Fruit fly (Drosophila melanogaster) whole organism, adult: ENCODE data around the gene NimB1.

Experiments
- CG11617 ChIP-seq: fragments of 200-800 bp; sonication (Bioruptor generic); optimal IDR thresholded peaks from 2 replicates; lab custom pipeline; 2017; ENCODE audit warnings: mild to moderate bottlenecking, missing biosample characterization, missing genetic modification reagents, missing genetic modification characterization
- CG12768 ChIP-seq: fragments of 200-800 bp; sonication (Bioruptor generic); optimal IDR thresholded peaks from 2 replicates; lab custom pipeline; 2017; ENCODE audit warnings: missing biosample characterization, missing genetic modification characterization, mild to moderate bottlenecking, moderate library complexity, missing genetic modification reagents
- CG14711 ChIP-seq: fragments of 200-800 bp; sonication (Bioruptor generic); optimal IDR thresholded peaks from 2 replicates; lab custom pipeline; 2018; ENCODE audit warnings: missing biosample characterization, mild to moderate bottlenecking, missing genetic modification characterization, moderate library complexity
- CG1620 ChIP-seq: fragments of 200-800 bp; sonication (Bioruptor generic); optimal IDR thresholded peaks from 2 replicates; lab custom pipeline; 2016; ENCODE audit warnings: missing biosample characterization, missing genetic modification characterization
- CG33017 ChIP-seq: fragments of 200-800 bp; sonication (Bioruptor generic); optimal IDR thresholded peaks from 2 replicates; lab custom pipeline; 2018; ENCODE audit warnings: missing biosample characterization, mild to moderate bottlenecking, missing genetic modification characterization, moderate library complexity
- CG5204 ChIP-seq: fragments of 200-800 bp; sonication (Bioruptor generic); optimal IDR thresholded peaks from 2 replicates; lab custom pipeline; 2016; ENCODE audit warnings: missing biosample characterization, missing genetic modification characterization
- CG7045 ChIP-seq: fragments of 200-800 bp; sonication (Bioruptor generic); optimal IDR thresholded peaks from 2 replicates; lab custom pipeline; 2017; ENCODE audit warnings: missing biosample characterization, mild to moderate bottlenecking, missing genetic modification characterization
- CG7101 ChIP-seq: fragments of 200-800 bp; sonication (Bioruptor generic); optimal IDR thresholded peaks from 2 replicates; lab custom pipeline; 2018; ENCODE audit warnings: missing biosample characterization, mild to moderate bottlenecking, missing genetic modification characterization, moderate library complexity
- Clk ChIP-seq: fragments of 200-800 bp; sonication (Bioruptor generic); optimal IDR thresholded peaks from 2 replicates; lab custom pipeline; 2017; ENCODE audit warnings: missing biosample characterization, missing genetic modification characterization
- Crg-1 ChIP-seq: fragments of 200-800 bp; sonication (Bioruptor generic); optimal IDR thresholded peaks from 2 replicates; lab custom pipeline; 2016; ENCODE audit warnings: missing biosample characterization, missing genetic modification characterization
- Hr96 ChIP-seq: fragments of 200-800 bp; sonication (Bioruptor generic); optimal IDR thresholded peaks from 2 replicates; lab custom pipeline; 2016; ENCODE audit warnings: missing biosample characterization, missing genetic modification characterization
- Mnt ChIP-seq: fragments of 200-800 bp; sonication (Bioruptor generic); optimal IDR thresholded peaks from 2 replicates; lab custom pipeline; 2016; ENCODE audit warnings: missing biosample characterization, mild to moderate bottlenecking, missing genetic modification characterization
- bab1 ChIP-seq: fragments of 200-800 bp; sonication (Bioruptor generic); optimal IDR thresholded peaks from 3 replicates; lab custom pipeline; 2019; ENCODE audit warnings: missing biosample characterization, mild to moderate bottlenecking, missing genetic modification characterization, moderate library complexity
- cic ChIP-seq: fragments of 200-800 bp; sonication (Bioruptor generic); optimal IDR thresholded peaks from 2 replicates; lab custom pipeline; 2017; ENCODE audit warnings: missing biosample characterization, mild to moderate bottlenecking, missing genetic modification characterization, moderate library complexity
- cnc ChIP-seq, 2 experiments: fragments of >200 bp; optimal IDR thresholded peaks; 2 replicates each; lab custom pipeline; 2017
- kay ChIP-seq: fragments of 200-800 bp; sonication (Bioruptor generic); peaks from one replicate; lab custom pipeline; 2016; ENCODE audit warnings: missing biosample characterization, missing genetic modification characterization, borderline replicate concordance
- ovo ChIP-seq: fragments of 200-800 bp; sonication (Bioruptor generic); optimal IDR thresholded peaks from 2 replicates; lab custom pipeline; 2016; ENCODE audit warnings: missing biosample characterization, missing genetic modification characterization
- pad ChIP-seq: fragments of 200-800 bp; sonication (Bioruptor generic); optimal IDR thresholded peaks from 3 replicates; lab custom pipeline; 2017; ENCODE audit warnings: missing biosample characterization, missing genetic modification characterization, mild to moderate bottlenecking, moderate library complexity, missing genetic modification reagents
- tj ChIP-seq: fragments of 200-800 bp; sonication (Bioruptor generic); optimal IDR thresholded peaks from 3 replicates; lab custom pipeline; 2017; ENCODE audit warnings: missing biosample characterization, mild to moderate bottlenecking, missing genetic modification characterization, moderate library complexity
- toe ChIP-seq: fragments of 200-800 bp; sonication (Bioruptor generic); optimal IDR thresholded peaks from 2 replicates; lab custom pipeline; 2016; ENCODE audit warnings: missing biosample characterization, missing genetic modification characterization

The NimB1 gene

dm6 chr2L:13963467-13964122 lies at the start of gene NimB1:
Gene NimB1 (plus strand): TSS chr2L:13963507.
- TF ChIP-seq cic (GFP tag; lab: Kevin White, UChicago): peak; percentile 41
- no peak for TF ChIP-seq toe (GFP tag; lab: Kevin White, UChicago)

dm6 chr2L:13914425-13914824 lies 48.9 kb upstream of the NimB1 start, which contains the start of gene Ance-3:
Gene Ance-3 (plus strand): TSS chr2L:13914725.
- no peak for TF ChIP-seq bab1
- TF ChIP-seq toe (GFP tag; lab: Kevin White, UChicago): no peak
- no peak for TF ChIP-seq cic (GFP tag; lab: Kevin White, UChicago)
- no peak for TF ChIP-seq pad (GFP tag; lab: Kevin White, UChicago)
- TF ChIP-seq Mnt (GFP tag; lab: Kevin White, UChicago): no peak
- TF ChIP-seq CG7101 (tag; lab: Kevin White, UChicago): no peak
- no peak for TF ChIP-seq CG5204 (GFP tag; lab: Kevin White, UChicago)
- TF ChIP-seq CG7045: no peak
- no peak for TF ChIP-seq Clk
- no peak for TF ChIP-seq CG33017 (tag; lab: Kevin White, UChicago)
- TF ChIP-seq tj (GFP tag; lab: Kevin White, UChicago): no peak

dm6 chr2L:13923453-13923852 lies 39.9 kb upstream of the NimB1 start, which contains the start of gene Vajk1:
Gene Vajk1 (minus strand): TSS chr2L:13923553.
- no peak for TF ChIP-seq CG14711 (tag; lab: Kevin White, UChicago)
- no peak for TF ChIP-seq CG7101 (tag; lab: Kevin White, UChicago)
- no peak for TF ChIP-seq CG11617 (GFP tag; lab: Kevin White, UChicago)
- no peak for TF ChIP-seq CG1620 (GFP tag; lab: Kevin White, UChicago)
- no peak for TF ChIP-seq pad (GFP tag; lab: Kevin White, UChicago)
- no peak for TF ChIP-seq Crg-1 (GFP tag; lab: Kevin White, UChicago)
- no peak for TF ChIP-seq bab1
- TF ChIP-seq cnc (optimal IDR thresholded peaks at IDR 0.05; lab: Kevin White, UChicago): no peak

DNA sequence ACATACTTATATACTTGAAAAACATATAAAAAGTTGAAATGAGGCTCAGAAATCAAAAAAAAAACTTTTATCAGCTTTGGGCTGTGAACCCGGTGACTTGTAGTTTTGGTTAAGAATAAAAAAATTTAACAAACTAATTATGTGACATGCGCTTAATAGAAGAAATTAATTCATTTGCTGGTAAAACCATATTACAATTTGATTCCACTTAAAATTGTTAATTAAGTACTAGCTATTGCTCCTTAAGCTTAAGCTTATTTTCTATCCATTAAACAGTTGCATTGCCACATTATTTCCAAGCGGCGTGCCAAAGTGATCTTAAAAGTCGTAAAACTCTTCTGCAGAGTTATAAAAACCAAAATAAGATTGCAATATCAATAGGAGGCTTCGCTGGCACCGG lies 39.3 kb upstream of the NimB1 start:
- no peak for TF ChIP-seq CG11617 (GFP tag; lab: Kevin White, UChicago)

DNA sequence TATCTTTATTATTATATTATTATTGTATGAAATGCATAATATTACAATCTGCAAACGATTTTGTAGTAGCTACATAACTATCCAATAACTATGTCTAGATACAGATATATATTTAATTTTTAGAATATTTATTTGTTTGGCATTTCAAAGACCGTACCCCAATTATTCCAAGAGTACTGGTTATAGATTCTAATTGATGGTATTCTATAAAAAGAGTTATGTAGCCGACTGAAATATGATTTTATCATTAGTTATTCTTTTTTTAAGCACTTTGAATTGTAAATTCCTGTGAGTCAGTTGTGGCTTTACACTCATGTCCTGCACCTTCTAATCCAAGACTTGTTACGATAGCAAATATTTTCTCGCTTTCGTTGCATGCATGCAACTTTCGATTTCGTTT lies 37.6 kb upstream of the NimB1 start:
- TF ChIP-seq Hr96 (no peak), toe (GFP tag; lab: Kevin White, UChicago) (no peak), CG33017 (tag; lab: Kevin White, UChicago) (no peak), Clk (no peak)

- TF ChIP-seq CG1620 (GFP tag; lab: Kevin White, UChicago) (no peak), ovo (GFP tag; lab: Kevin White, UChicago) (no peak), toe (GFP tag; lab: Kevin White, UChicago) (no peak), pad (GFP tag; lab: Kevin White, UChicago) (no peak), cnc (optimal IDR thresholded peaks at IDR 0.05; lab: Kevin White, UChicago) (no peak), CG7101 (tag; lab: Kevin White, UChicago) (no peak), tj (GFP tag; lab: Kevin White, UChicago) (no peak), Crg-1 (GFP tag; lab: Kevin White, UChicago) (no peak), CG7045 (no peak), CG12768 (GFP tag; lab: Kevin White, UChicago) (no peak), CG11617 (GFP tag; lab: Kevin White, UChicago) (no peak), bab1 (no peak), kay (GFP tag; lab: Kevin White, UChicago) (no peak), Clk (no peak), cic (GFP tag; lab: Kevin White, UChicago) (no peak), CG5204 (GFP tag; lab: Kevin White, UChicago) (no peak), Mnt (GFP tag; lab: Kevin White, UChicago) (no peak), CG14711 (tag; lab: Kevin White, UChicago) (no peak), CG33017 (tag; lab: Kevin White, UChicago) (no peak)
These were observed 34.8 kb upstream of the NimB1 start for dm6 chr2L:13928461-13928860.

- TF ChIP-seq cnc (optimal IDR thresholded peaks at IDR 0.05; lab: Kevin White, UChicago) (no peak), cic (GFP tag; lab: Kevin White, UChicago) (no peak), CG7101 (tag; lab: Kevin White, UChicago) (peak; percentile 6), CG12768 (GFP tag; lab: Kevin White, UChicago) (no peak), bab1 (no peak), CG14711 (tag; lab: Kevin White, UChicago) (peak; percentile 16), CG33017 (tag; lab: Kevin White, UChicago) (peak; percentile 23)
These were observed 32.0 kb upstream of the NimB1 start, which contains the start of gene CG42711 for dm6 chr2L:13931318-13931717. Gene CG42711 (minus strand): TSS chr2L:13931362.
